Fruit fly (Drosophila melanogaster): ENCODE results near the gene Sgt1.

- TF ChIP-seq CG14711 (tag; optimal IDR thresholded peaks at IDR 0.05) (no peak), CG11617 (GFP tag; optimal IDR thresholded peaks at IDR 0.05) (no peak), cic (GFP tag; optimal IDR thresholded peaks at IDR 0.05) (no peak), Mnt (GFP tag; optimal IDR thresholded peaks at IDR 0.05) (no peak)
These were observed 42.8 kb upstream of the Sgt1 start for dm6 chr3R:8347835-8348234.

All from whole organism, adult.